Worm (Caenorhabditis elegans): Measurements from ENCODE around the gene B0284.3.

- TF ChIP-seq unc-30 (tag; optimal IDR thresholded peaks at IDR 0.05) (no peak), skn-1 (tag; optimal IDR thresholded peaks at IDR 0.05) (no peak), tlp-1 (tag; optimal IDR thresholded peaks at IDR 0.05) (no peak), lsy-2 (tag; optimal IDR thresholded peaks at IDR 0.05) (no peak), nhr-76 (tag; optimal IDR thresholded peaks at IDR 0.05) (no peak), nhr-84 (tag; optimal IDR thresholded peaks at IDR 0.05) (no peak), lir-3 (tag; optimal IDR thresholded peaks at IDR 0.05; ENCODE audit: poor library complexity) (no peak), nhr-11 (tag; optimal IDR thresholded peaks at IDR 0.05) (no peak), ama-1 (optimal IDR thresholded peaks at IDR 0.05) (no peak), F16B12.6 (tag; optimal IDR thresholded peaks at IDR 0.05) (no peak), zag-1 (tag; optimal IDR thresholded peaks at IDR 0.05) (no peak)
Observed at ce11 chrIII:4379717-4380116, at the start of gene B0284.3.
